Fruit fly (Drosophila melanogaster): Measurements from ENCODE around the gene ct.

DNA sequence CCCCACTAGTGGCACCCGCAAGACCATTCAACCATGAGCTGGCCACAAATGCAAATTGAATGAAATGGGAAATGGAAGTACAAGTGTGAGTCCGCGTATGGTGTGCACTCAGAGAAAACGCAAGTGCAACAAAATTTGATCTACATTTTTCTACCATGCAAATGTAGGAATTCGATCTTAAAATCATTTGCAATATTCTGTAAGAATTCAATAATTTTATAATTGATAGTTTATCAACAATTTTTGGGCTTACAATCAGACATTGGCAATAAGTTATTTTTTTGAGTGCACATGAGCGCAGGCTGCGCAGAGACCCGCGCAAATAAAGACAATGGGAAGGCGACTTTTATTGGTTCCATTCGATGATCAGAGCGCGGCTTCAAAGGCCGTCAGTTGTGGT, 37.0 kb upstream of the ct start:
- TF ChIP-seq usp (GFP tag; optimal IDR thresholded peaks at IDR 0.05) (no peak), psq (optimal IDR thresholded peaks at IDR 0.05) (no peak)
